Fruit fly (Drosophila melanogaster): ENCODE results near the gene CG6959.
A peak's percentile ranks its signal among the peaks of the same experiment; 100 is the strongest.

- peak; percentile 99 for TF ChIP-seq CG9948 (tag; optimal IDR thresholded peaks at IDR 0.05)
- TF ChIP-seq CG34367 (tag; optimal IDR thresholded peaks at IDR 0.05): peak; percentile 96
- TF ChIP-seq CG8159 (tag; optimal IDR thresholded peaks at IDR 0.05): peak; percentile 99
- peak; percentile 8 for TF ChIP-seq EcR (GFP tag; optimal IDR thresholded peaks at IDR 0.05)
- peak; percentile 89 for TF ChIP-seq Pif1A (GFP tag; optimal IDR thresholded peaks at IDR 0.05)
- TF ChIP-seq CG17806 (tag; optimal IDR thresholded peaks at IDR 0.05): peak; percentile 98
- peak; percentile 89 for TF ChIP-seq fd96Ca (GFP tag; IDR thresholded peaks at IDR 0.05)
- TF ChIP-seq D1 (tag; optimal IDR thresholded peaks at IDR 0.05): peak; percentile 99
These were observed 89.0 kb downstream of the CG6959 start for dm6 chr3R:11780181-11780688.
